Fruit fly (Drosophila melanogaster) whole organism, prepupa: ENCODE measurements around the gene MED15.

ENCODE experiments used
- Blimp-1 ChIP-seq: fragments of 200-800 bp; sonication (Bioruptor generic); optimal IDR thresholded peaks from 3 replicates; lab custom pipeline; 2017; ENCODE audit warnings: missing biosample characterization, missing genetic modification characterization, mild to moderate bottlenecking, moderate library complexity, missing genetic modification reagents
- CG10631 ChIP-seq: fragments of 200-800 bp; sonication (Bioruptor generic); optimal IDR thresholded peaks from 2 replicates; lab custom pipeline; 2016; ENCODE audit warnings: missing biosample characterization, missing genetic modification characterization
- CG10669 ChIP-seq: fragments of 200-800 bp; sonication (Bioruptor generic); optimal IDR thresholded peaks from 3 replicates; lab custom pipeline; 2018; ENCODE audit warnings: missing biosample characterization, mild to moderate bottlenecking, missing genetic modification characterization, moderate library complexity
- CG11294 ChIP-seq: fragments of 200-800 bp; sonication (Bioruptor generic); IDR thresholded peaks from 2 replicates; pipeline ENCODE4 v1.3.6; 2022; ENCODE audit warnings: missing biosample characterization, missing genetic modification characterization
- CG1621 ChIP-seq: fragments of 200-800 bp; sonication (Bioruptor generic); optimal IDR thresholded peaks from 3 replicates; lab custom pipeline; 2018; ENCODE audit warnings: missing biosample characterization, mild to moderate bottlenecking, missing genetic modification characterization
- CG16779 ChIP-seq: fragments of 200-800 bp; sonication (Bioruptor generic); optimal IDR thresholded peaks from 3 replicates; lab custom pipeline; 2017; ENCODE audit warnings: missing biosample characterization, mild to moderate bottlenecking, missing genetic modification characterization
- CG3032 ChIP-seq: fragments of 200-800 bp; optimal IDR thresholded peaks from 2 replicates; lab custom pipeline; 2019; ENCODE audit warnings: missing biosample characterization, mild to moderate bottlenecking, missing genetic modification characterization, moderate library complexity
- CG31627 ChIP-seq: fragments of 200-800 bp; sonication (Bioruptor generic); optimal IDR thresholded peaks from 3 replicates; lab custom pipeline; 2016; ENCODE audit warnings: missing biosample characterization, missing genetic modification characterization
- CG34406 ChIP-seq: fragments of 200-800 bp; sonication (Bioruptor generic); optimal IDR thresholded peaks from 3 replicates; lab custom pipeline; 2016; ENCODE audit warnings: missing biosample characterization, missing genetic modification characterization
- CG3919 ChIP-seq: fragments of 200-800 bp; sonication (Bioruptor generic); optimal IDR thresholded peaks from 3 replicates; lab custom pipeline; 2016; ENCODE audit warnings: missing biosample characterization, missing genetic modification characterization
- CG6792 ChIP-seq: fragments of 200-800 bp; sonication (Bioruptor generic); optimal IDR thresholded peaks from 3 replicates; lab custom pipeline; 2016; ENCODE audit warnings: missing biosample characterization, missing genetic modification characterization
- CG6854 ChIP-seq: fragments of 200-800 bp; sonication (Bioruptor generic); optimal IDR thresholded peaks from 2 replicates; lab custom pipeline; 2017; ENCODE audit warnings: missing biosample characterization, mild to moderate bottlenecking, missing genetic modification characterization
- CG7368 ChIP-seq: fragments of 200-800 bp; sonication (Bioruptor generic); optimal IDR thresholded peaks from 3 replicates; lab custom pipeline; 2016; ENCODE audit warnings: missing biosample characterization, missing genetic modification characterization
- CG8119 ChIP-seq: fragments of 200-800 bp; sonication (Bioruptor generic); IDR thresholded peaks from 3 replicates; pipeline ENCODE4 v1.3.6; 2022; ENCODE audit warnings: missing biosample characterization, missing genetic modification characterization
- CG8632 ChIP-seq: fragments of 200-800 bp; sonication (Bioruptor generic); optimal IDR thresholded peaks from 3 replicates; lab custom pipeline; 2016; ENCODE audit warnings: missing biosample characterization, missing genetic modification characterization
- Eip93F ChIP-seq: fragments of 200-800 bp; sonication (Bioruptor generic); optimal IDR thresholded peaks from 2 replicates; lab custom pipeline; 2016; ENCODE audit warnings: missing biosample characterization, mild to moderate bottlenecking, missing genetic modification characterization
- Ets21C ChIP-seq: fragments of 200-800 bp; sonication (Bioruptor generic); optimal IDR thresholded peaks from 3 replicates; lab custom pipeline; 2016; ENCODE audit warnings: missing biosample characterization, missing genetic modification characterization
- Ets96B ChIP-seq: fragments of 200-800 bp; optimal IDR thresholded peaks from 2 replicates; lab custom pipeline; 2019; ENCODE audit warnings: missing biosample characterization, mild to moderate bottlenecking, missing genetic modification characterization, moderate library complexity
- Gug ChIP-seq: fragments of 200-800 bp; sonication (Bioruptor generic); IDR thresholded peaks from 2 replicates; pipeline ENCODE4 v1.3.6; 2022; ENCODE audit warnings: missing biosample characterization, missing genetic modification characterization
- Hr39 ChIP-seq: fragments of 200-800 bp; sonication (Bioruptor generic); optimal IDR thresholded peaks from 2 replicates; lab custom pipeline; 2016; ENCODE audit warnings: missing biosample characterization, missing genetic modification characterization
- Lpt ChIP-seq: fragments of 200-800 bp; sonication (Bioruptor generic); optimal IDR thresholded peaks from 3 replicates; lab custom pipeline; 2016; ENCODE audit warnings: missing biosample characterization, missing genetic modification characterization
- OdsH ChIP-seq: fragments of 200-800 bp; sonication (Bioruptor generic); optimal IDR thresholded peaks from 3 replicates; lab custom pipeline; 2016; ENCODE audit warnings: missing biosample characterization, missing genetic modification characterization
- Smox ChIP-seq: fragments of 200-800 bp; sonication (Bioruptor generic); optimal IDR thresholded peaks from 3 replicates; lab custom pipeline; 2016; ENCODE audit warnings: missing biosample characterization, missing genetic modification characterization
- Sox14 ChIP-seq: fragments of 200-800 bp; sonication (Bioruptor generic); optimal IDR thresholded peaks from 3 replicates; lab custom pipeline; 2016; ENCODE audit warnings: missing biosample characterization, missing genetic modification characterization
- Sox15 ChIP-seq: fragments of 200-800 bp; sonication (Bioruptor generic); optimal IDR thresholded peaks from 3 replicates; lab custom pipeline; 2016; ENCODE audit warnings: missing biosample characterization, missing genetic modification characterization
- achi ChIP-seq: fragments of 200-800 bp; sonication (Bioruptor generic); optimal IDR thresholded peaks from 3 replicates; lab custom pipeline; 2016; ENCODE audit warnings: missing biosample characterization, missing genetic modification characterization
- acj6 ChIP-seq: fragments of 200-800 bp; sonication (Bioruptor generic); optimal IDR thresholded peaks from 3 replicates; lab custom pipeline; 2016; ENCODE audit warnings: missing biosample characterization, missing genetic modification characterization
- cyc ChIP-seq: fragments of 200-800 bp; sonication (Bioruptor generic); optimal IDR thresholded peaks from 3 replicates; lab custom pipeline; 2016; ENCODE audit warnings: missing biosample characterization, missing genetic modification characterization
- dac ChIP-seq: fragments of 200-800 bp; sonication (Bioruptor generic); optimal IDR thresholded peaks from 2 replicates; lab custom pipeline; 2017; ENCODE audit warnings: missing biosample characterization, mild to moderate bottlenecking, missing genetic modification characterization
- dsx ChIP-seq: fragments of 200-800 bp; optimal IDR thresholded peaks from 3 replicates; lab custom pipeline; 2019; ENCODE audit warnings: missing biosample characterization, mild to moderate bottlenecking, missing genetic modification characterization, moderate library complexity; ENCODE audit not compliant: poor library complexity, severe bottlenecking
- eg ChIP-seq: fragments of 200-800 bp; sonication (Bioruptor generic); IDR thresholded peaks from 3 replicates; pipeline ENCODE4 v1.3.6; 2022; ENCODE audit warnings: missing biosample characterization, missing genetic modification characterization
- fd59A ChIP-seq: fragments of 200-800 bp; sonication (Bioruptor generic); optimal IDR thresholded peaks from 2 replicates; lab custom pipeline; 2017; ENCODE audit warnings: missing biosample characterization, mild to moderate bottlenecking, missing genetic modification characterization, missing genetic modification reagents
- fkh ChIP-seq: fragments of 200-800 bp; sonication (Bioruptor generic); optimal IDR thresholded peaks from 3 replicates; lab custom pipeline; 2017; ENCODE audit warnings: missing biosample characterization, mild to moderate bottlenecking, missing genetic modification characterization, moderate library complexity
- salr ChIP-seq, 2 experiments: fragments of 200-800 bp; sonication (Bioruptor generic); optimal IDR thresholded peaks; 3 replicates each; lab custom pipeline; 2016 to 2018; ENCODE audit warnings: missing biosample characterization in 2 of 2, missing genetic modification characterization in 2 of 2, mild to moderate bottlenecking in 1 of 2
- spab ChIP-seq: fragments of 200-800 bp; sonication (Bioruptor generic); optimal IDR thresholded peaks from 2 replicates; lab custom pipeline; 2017; ENCODE audit warnings: missing biosample characterization, mild to moderate bottlenecking, missing genetic modification characterization, missing genetic modification reagents
- ss ChIP-seq, 2 experiments: fragments of 200-800 bp; sonication (Bioruptor generic); optimal IDR thresholded peaks; 2 replicates in 1 of 2; 3 replicates in 1 of 2; lab custom pipeline; 2017 to 2018; ENCODE audit warnings: mild to moderate bottlenecking in 2 of 2, missing biosample characterization in 2 of 2, missing genetic modification characterization in 2 of 2, moderate library complexity in 1 of 2
- svp ChIP-seq: fragments of 200-800 bp; sonication (Bioruptor generic); peaks from one replicate; lab custom pipeline; 2016; ENCODE audit warnings: missing biosample characterization, missing genetic modification characterization
- topi ChIP-seq: fragments of 200-800 bp; sonication (Bioruptor generic); optimal IDR thresholded peaks from 3 replicates; lab custom pipeline; 2016; ENCODE audit warnings: missing biosample characterization, missing genetic modification characterization

Gene MED15

DNA sequence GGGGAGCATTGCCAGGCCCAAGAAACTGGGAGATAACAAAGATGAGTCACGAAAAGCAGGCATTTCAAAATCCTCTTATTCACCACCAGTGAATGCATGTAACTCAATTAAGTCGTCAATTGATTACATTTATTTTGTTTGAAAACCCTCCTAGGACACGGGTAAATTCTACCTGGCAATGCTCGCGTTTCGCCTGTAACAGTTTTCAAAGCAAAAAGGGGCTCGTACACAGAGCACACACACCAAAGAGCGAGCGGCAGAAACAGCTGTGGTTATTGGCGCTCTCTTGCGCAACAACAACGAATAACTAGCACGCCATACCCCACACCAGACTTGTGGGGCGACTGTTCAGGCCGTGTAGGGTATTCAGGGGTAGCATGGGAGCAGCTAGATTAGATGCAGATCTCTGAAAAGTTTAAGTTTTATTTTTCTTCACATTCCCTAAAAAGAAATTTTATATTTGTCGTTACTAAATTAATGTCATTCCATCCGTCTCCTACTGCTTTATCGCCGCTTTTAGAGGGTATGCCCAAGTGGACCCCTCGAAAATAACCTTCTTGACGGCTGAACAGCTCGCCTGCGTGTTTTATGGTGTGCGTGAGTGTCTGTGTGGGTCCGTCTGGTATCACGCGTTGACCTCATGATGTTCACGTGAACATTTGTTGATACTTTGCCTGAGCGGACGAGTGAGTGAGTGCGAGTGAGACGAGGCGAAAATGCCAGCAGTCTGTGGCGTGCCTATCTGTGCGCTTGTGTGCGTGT is 8.0 kb downstream of the MED15 start (continued):
- TF ChIP-seq eg (GFP tag; lab: Robert Waterston, UW) = no peak
- TF ChIP-seq fd59A (GFP tag; lab: Kevin White, UChicago) = peak; percentile 100
- peak; percentile 100 for TF ChIP-seq acj6
- TF ChIP-seq CG3919 (GFP tag; lab: Kevin White, UChicago) = peak; percentile 100
- TF ChIP-seq CG6792 (GFP tag; lab: Kevin White, UChicago) = peak; percentile 100
- TF ChIP-seq CG31627 (GFP tag; lab: Kevin White, UChicago) = peak; percentile 100
- peak; percentile 100 for TF ChIP-seq spab (GFP tag; lab: Kevin White, UChicago)
- TF ChIP-seq CG16779 (tag; lab: Kevin White, UChicago) = peak; percentile 100
- peak; percentile 100 for TF ChIP-seq dac (GFP tag; lab: Kevin White, UChicago)
- TF ChIP-seq topi (GFP tag; lab: Kevin White, UChicago) = peak; percentile 100
- peak; percentile 100 for TF ChIP-seq Sox15
- peak; percentile 100 for TF ChIP-seq Ets96B (tag; lab: Kevin White, UChicago)
- TF ChIP-seq CG1621 (tag; lab: Kevin White, UChicago) = peak; percentile 100
- peak; percentile 100 for TF ChIP-seq CG34406 (GFP tag; lab: Kevin White, UChicago)
- TF ChIP-seq CG7368 (GFP tag; lab: Kevin White, UChicago) = peak; percentile 100
- TF ChIP-seq Gug (GFP tag; lab: Robert Waterston, UW) = no peak
- peak; percentile 100 for TF ChIP-seq svp (GFP tag; lab: Kevin White, UChicago)
- TF ChIP-seq Blimp-1 (GFP tag; lab: Kevin White, UChicago) = peak; percentile 99
- TF ChIP-seq Eip93F (GFP tag; lab: Kevin White, UChicago) = peak; percentile 100
- TF ChIP-seq CG8119 (GFP tag; lab: Robert Waterston, UW) = no peak
- peak; percentile 100 for TF ChIP-seq Lpt (GFP tag; lab: Kevin White, UChicago)
- peak; percentile 100 for TF ChIP-seq CG6854 (GFP tag; lab: Kevin White, UChicago)
- TF ChIP-seq achi = peak; percentile 100
- peak; percentile 100 for TF ChIP-seq CG3032 (tag; lab: Kevin White, UChicago)
- peak; percentile 100 for TF ChIP-seq CG8632 (GFP tag; lab: Kevin White, UChicago)
- TF ChIP-seq, all 60 proteins: peak for 54

dm6 chr2L:481400-481756 is 8.6 kb downstream of the MED15 start:
- no peak for TF ChIP-seq dac (GFP tag; lab: Kevin White, UChicago)
- no peak for TF ChIP-seq Smox
- no peak for TF ChIP-seq CG11294 (GFP tag; lab: Robert Waterston, UW)
- TF ChIP-seq CG10669 = no peak
- no peak for TF ChIP-seq Hr39 (GFP tag; lab: Kevin White, UChicago)
- TF ChIP-seq salr (GFP tag; optimal IDR thresholded peaks at IDR 0.05; lab: Kevin White, UChicago) = no peak
- TF ChIP-seq cyc (GFP tag; lab: Kevin White, UChicago) = no peak
- no peak for TF ChIP-seq CG1621 (tag; lab: Kevin White, UChicago)
- TF ChIP-seq CG10631 (GFP tag; lab: Kevin White, UChicago) = no peak
- TF ChIP-seq OdsH (GFP tag; lab: Kevin White, UChicago) = no peak
- TF ChIP-seq svp (GFP tag; lab: Kevin White, UChicago) = no peak
- TF ChIP-seq Eip93F (GFP tag; lab: Kevin White, UChicago) = no peak
- TF ChIP-seq CG16779 (tag; lab: Kevin White, UChicago) = no peak
- no peak for TF ChIP-seq CG8632 (GFP tag; lab: Kevin White, UChicago)
- TF ChIP-seq Ets21C = no peak
- TF ChIP-seq dsx (GFP tag; lab: Kevin White, UChicago) = no peak
- TF ChIP-seq fkh = no peak
- TF ChIP-seq CG7368 (GFP tag; lab: Kevin White, UChicago) = no peak
- no peak for TF ChIP-seq Sox14 (GFP tag; lab: Kevin White, UChicago)
- no peak for TF ChIP-seq ss (GFP tag; optimal IDR thresholded peaks at IDR 0.05; lab: Kevin White, UChicago)
